Worm (Caenorhabditis elegans) whole organism, L4 larva: ENCODE results near the gene ent-7.

Experiments
- F37D6.2 ChIP-seq: sonication (generic microtip); optimal IDR thresholded peaks from 2 replicates; lab custom pipeline; 2016; ENCODE audit warnings: mild to moderate bottlenecking, missing genetic modification characterization, missing compliant biosample characterization
- F44E2.7 ChIP-seq: fragments of 200-800 bp; sonication (Bioruptor generic); IDR thresholded peaks from 2 replicates; pipeline ENCODE4 v2.1.2; 2022; ENCODE audit warnings: missing genetic modification characterization, missing compliant biosample characterization
- T20F7.1 ChIP-seq: fragments of 200-800 bp; sonication (Bioruptor generic); optimal IDR thresholded peaks from 2 replicates; lab custom pipeline; 2018; ENCODE audit warnings: mild to moderate bottlenecking, missing genetic modification characterization, missing compliant biosample characterization
- Y75B8A.6 ChIP-seq: fragments of 200-800 bp; sonication (Bioruptor generic); IDR thresholded peaks from 2 replicates; pipeline ENCODE4 v1.3.6; 2022; ENCODE audit warnings: missing genetic modification reagents, missing genetic modification characterization, missing compliant biosample characterization
- ZK546.5 ChIP-seq, 2 experiments: sonication (generic microtip); optimal IDR thresholded peaks; 2 replicates each; lab custom pipeline; 2017; ENCODE audit warnings: missing biosample characterization in 2 of 2, missing genetic modification characterization in 2 of 2
- aly-2 ChIP-seq: sonication (generic microtip); optimal IDR thresholded peaks from 2 replicates; lab custom pipeline; 2018; ENCODE audit warnings: missing biosample characterization, missing genetic modification characterization
- arid-1 ChIP-seq: fragments of 200-800 bp; sonication (Bioruptor generic); conservative IDR thresholded peaks from 2 replicates; pipeline ENCODE4 v1.3.6; 2022; ENCODE audit warnings: missing genetic modification reagents, missing genetic modification characterization, missing compliant biosample characterization
- ceh-28 ChIP-seq: fragments of 150-350 bp; optimal IDR thresholded peaks from 2 replicates; lab custom pipeline; 2014; ENCODE audit warnings: missing biosample characterization, missing genetic modification reagents, missing genetic modification characterization
- ceh-32 ChIP-seq: sonication (generic microtip); optimal IDR thresholded peaks from 2 replicates; lab custom pipeline; 2016; ENCODE audit warnings: mild to moderate bottlenecking, missing genetic modification characterization, missing compliant biosample characterization; ENCODE audit not compliant: poor library complexity
- cey-2 ChIP-seq: sonication (generic microtip); optimal IDR thresholded peaks from 3 replicates; lab custom pipeline; 2017; ENCODE audit warnings: missing genetic modification characterization, mild to moderate bottlenecking, missing compliant biosample characterization, antibody characterized with exemption, borderline replicate concordance; ENCODE audit not compliant: insufficient read depth
- ctbp-1 ChIP-seq: fragments of 200-800 bp; sonication (Bioruptor generic); IDR thresholded peaks from 2 replicates; pipeline ENCODE4 v1.3.6; 2022; ENCODE audit warnings: missing genetic modification reagents, missing genetic modification characterization, missing compliant biosample characterization
- daf-16 ChIP-seq, 3 experiments: sonication (generic microtip); optimal IDR thresholded peaks; 2 replicates each; lab custom pipeline; 2016 to 2017; ENCODE audit warnings: missing genetic modification characterization in 3 of 3, missing genetic modification reagents in 3 of 3, mild to moderate bottlenecking in 2 of 3, missing compliant biosample characterization in 2 of 3, missing biosample characterization in 1 of 3, moderate library complexity in 1 of 3
- daf-19 ChIP-seq: fragments of 200-800 bp; sonication (Bioruptor generic); conservative IDR thresholded peaks from 2 replicates; pipeline ENCODE4 v1.3.6; 2022; ENCODE audit warnings: missing genetic modification characterization, missing compliant biosample characterization
- daf-8 ChIP-seq: fragments of 200-800 bp; sonication (Bioruptor generic); IDR thresholded peaks from 2 replicates; pipeline ENCODE4 v1.3.6; 2022; ENCODE audit warnings: missing genetic modification characterization, missing compliant biosample characterization
- dmd-6 ChIP-seq: fragments of 200-800 bp; sonication (Bioruptor generic); IDR thresholded peaks from 2 replicates; pipeline ENCODE4 v1.3.6; 2022; ENCODE audit warnings: missing genetic modification reagents, missing genetic modification characterization, missing compliant biosample characterization
- dpl-1 ChIP-seq: fragments of 150-350 bp; optimal IDR thresholded peaks from 2 replicates; lab custom pipeline; 2014; ENCODE audit warnings: missing biosample characterization, missing genetic modification reagents, missing genetic modification characterization
- duxl-1 ChIP-seq: sonication (generic microtip); optimal IDR thresholded peaks from 2 replicates; lab custom pipeline; 2016; ENCODE audit warnings: mild to moderate bottlenecking, missing genetic modification characterization, moderate library complexity, missing compliant biosample characterization; ENCODE audit not compliant: poor library complexity
- dve-1 ChIP-seq: sonication (generic microtip); optimal IDR thresholded peaks from 2 replicates; lab custom pipeline; 2017; ENCODE audit warnings: antibody characterized with exemption, mild to moderate bottlenecking, missing genetic modification characterization, missing compliant biosample characterization; ENCODE audit not compliant: insufficient read depth
- fos-1 ChIP-seq: fragments of 150-350 bp; optimal IDR thresholded peaks from 2 replicates; lab custom pipeline; 2014; ENCODE audit warnings: missing biosample characterization, missing genetic modification characterization
- gei-8 ChIP-seq: fragments of 200-800 bp; sonication (Bioruptor generic); optimal IDR thresholded peaks from 2 replicates; lab custom pipeline; 2018; ENCODE audit warnings: mild to moderate bottlenecking, missing genetic modification characterization, missing compliant biosample characterization
- hmg-1.1 ChIP-seq: fragments of 200-800 bp; sonication (Bioruptor generic); IDR thresholded peaks from 2 replicates; pipeline ENCODE4 v1.3.6; 2022; ENCODE audit warnings: missing genetic modification reagents, missing genetic modification characterization, missing compliant biosample characterization
- lin-29 ChIP-seq: fragments of 200-800 bp; sonication (Bioruptor generic); IDR thresholded peaks from 2 replicates; pipeline ENCODE4 v1.3.6; 2022; ENCODE audit warnings: missing genetic modification reagents, missing genetic modification characterization, missing compliant biosample characterization
- lin-38 ChIP-seq: fragments of 200-800 bp; sonication (Bioruptor generic); IDR thresholded peaks from 2 replicates; pipeline ENCODE4 v1.3.6; 2022; ENCODE audit warnings: missing genetic modification reagents, missing genetic modification characterization, missing compliant biosample characterization
- lir-3 ChIP-seq: sonication (generic microtip); optimal IDR thresholded peaks from 2 replicates; lab custom pipeline; 2016; ENCODE audit warnings: mild to moderate bottlenecking, missing genetic modification characterization, missing compliant biosample characterization
- madf-5 ChIP-seq, 2 experiments: fragments of 200-800 bp; sonication (Bioruptor generic); IDR thresholded peaks; 2 replicates each; pipeline ENCODE4 v1.3.6; 2022; ENCODE audit warnings: missing compliant biosample characterization in 2 of 2, missing genetic modification characterization in 2 of 2
- mdt-29 ChIP-seq: fragments of 200-800 bp; sonication (Bioruptor generic); IDR thresholded peaks from 2 replicates; pipeline ENCODE4 v1.3.6; 2022; ENCODE audit warnings: missing genetic modification reagents, missing genetic modification characterization, missing compliant biosample characterization
- mep-1 ChIP-seq: fragments of 150-350 bp; sonication (generic microtip); optimal IDR thresholded peaks from 3 replicates; lab custom pipeline; 2014; ENCODE audit warnings: missing biosample characterization, missing genetic modification characterization
- mes-2 ChIP-seq: sonication (generic microtip); optimal IDR thresholded peaks from 2 replicates; lab custom pipeline; 2016; ENCODE audit warnings: missing genotype, mild to moderate bottlenecking, missing genetic modification characterization, missing compliant biosample characterization; ENCODE audit not compliant: poor library complexity, severe bottlenecking
- nhr-10 ChIP-seq: fragments of 150-350 bp; optimal IDR thresholded peaks from 2 replicates; lab custom pipeline; 2014; ENCODE audit warnings: missing biosample characterization, missing genetic modification characterization
- nhr-11 ChIP-seq: fragments of 150-350 bp; optimal IDR thresholded peaks from 2 replicates; lab custom pipeline; 2014; ENCODE audit warnings: missing biosample characterization, missing genetic modification characterization
- nhr-111 ChIP-seq: fragments of 200-800 bp; sonication (Bioruptor generic); optimal IDR thresholded peaks from 2 replicates; lab custom pipeline; 2018; ENCODE audit warnings: mild to moderate bottlenecking, missing genetic modification characterization, missing compliant biosample characterization
- nhr-237 ChIP-seq: sonication (generic microtip); optimal IDR thresholded peaks from 2 replicates; lab custom pipeline; 2017; ENCODE audit warnings: missing biosample characterization, missing genetic modification characterization
- nhr-28 ChIP-seq: fragments of 150-350 bp; optimal IDR thresholded peaks from 2 replicates; lab custom pipeline; 2014; ENCODE audit warnings: missing biosample characterization, missing genetic modification characterization
- nhr-77 ChIP-seq: fragments of 150-350 bp; optimal IDR thresholded peaks from 2 replicates; lab custom pipeline; 2014; ENCODE audit warnings: missing biosample characterization, missing genetic modification characterization
- pha-4 ChIP-seq, 2 experiments: fragments of 150-350 bp in 1 of 2; fragments of 200-800 bp in 1 of 2; sonication (Bioruptor generic) in 1 of 2; IDR thresholded peaks in 1 of 2; optimal IDR thresholded peaks in 1 of 2; 2 replicates each; pipeline versions ENCODE4 v1.3.6 to Lab custom; 2014 to 2022; ENCODE audit warnings: missing genetic modification characterization in 2 of 2, missing genetic modification reagents in 2 of 2, missing biosample characterization in 1 of 2, missing compliant biosample characterization in 1 of 2
- php-3 ChIP-seq: fragments of 200-800 bp; sonication (Bioruptor generic); IDR thresholded peaks from 2 replicates; pipeline ENCODE4 v1.3.6; 2022; ENCODE audit warnings: missing genetic modification reagents, missing genetic modification characterization, missing compliant biosample characterization
- sdz-12 ChIP-seq: fragments of 200-800 bp; sonication (Bioruptor generic); optimal IDR thresholded peaks from 2 replicates; lab custom pipeline; 2018; ENCODE audit warnings: mild to moderate bottlenecking, missing genetic modification characterization, missing compliant biosample characterization
- skn-1 ChIP-seq: fragments of 150-350 bp; optimal IDR thresholded peaks from 2 replicates; lab custom pipeline; 2014; ENCODE audit warnings: missing biosample characterization, missing genetic modification characterization
- spr-1 ChIP-seq: sonication (generic microtip); optimal IDR thresholded peaks from 2 replicates; lab custom pipeline; 2016; ENCODE audit warnings: mild to moderate bottlenecking, missing genetic modification characterization, missing compliant biosample characterization
- spr-3 ChIP-seq: fragments of 200-800 bp; sonication (Bioruptor generic); optimal IDR thresholded peaks from 2 replicates; lab custom pipeline; 2018; ENCODE audit warnings: mild to moderate bottlenecking, missing genetic modification characterization, missing compliant biosample characterization
- tra-1 ChIP-seq: fragments of 200-800 bp; sonication (Bioruptor generic); IDR thresholded peaks from 2 replicates; pipeline ENCODE4 v1.3.6; 2022; ENCODE audit warnings: missing genetic modification reagents, missing genetic modification characterization, missing compliant biosample characterization
- unc-130 ChIP-seq: sonication (generic microtip); optimal IDR thresholded peaks from 2 replicates; lab custom pipeline; 2016; ENCODE audit warnings: missing genetic modification reagents, missing genetic modification characterization, missing compliant biosample characterization
- unc-62 ChIP-seq, 3 experiments: fragments of 150-350 bp in 1 of 3; sonication (generic microtip); optimal IDR thresholded peaks in 2 of 3; peaks in 1 of 3; 1 replicate in 1 of 3; 2 replicates in 2 of 3; lab custom pipeline; 2014 to 2017; ENCODE audit warnings: missing biosample characterization in 3 of 3, missing genetic modification characterization in 3 of 3, missing genetic modification reagents in 3 of 3, missing genotype in 1 of 3
- vab-7 ChIP-seq: fragments of 200-800 bp; sonication (Bioruptor generic); IDR thresholded peaks from 2 replicates; pipeline ENCODE4 v1.3.6; 2022; ENCODE audit warnings: missing genetic modification reagents, missing genetic modification characterization, missing compliant biosample characterization
- zag-1 ChIP-seq: fragments of 150-350 bp; optimal IDR thresholded peaks from 2 replicates; lab custom pipeline; 2014; ENCODE audit warnings: missing biosample characterization, missing genetic modification characterization
- zfp-2 ChIP-seq: sonication (generic microtip); optimal IDR thresholded peaks from 2 replicates; lab custom pipeline; 2016; ENCODE audit warnings: mild to moderate bottlenecking, missing genetic modification characterization, missing compliant biosample characterization
- zfp-3 ChIP-seq: fragments of 200-800 bp; sonication (Bioruptor generic); conservative IDR thresholded peaks from 2 replicates; pipeline ENCODE4 v1.3.6; 2022; ENCODE audit warnings: missing genetic modification reagents, missing genetic modification characterization, missing compliant biosample characterization
- ztf-11 ChIP-seq: fragments of 150-350 bp; optimal IDR thresholded peaks from 2 replicates; lab custom pipeline; 2014; ENCODE audit warnings: missing biosample characterization, missing genetic modification characterization

Gene ent-7

DNA sequence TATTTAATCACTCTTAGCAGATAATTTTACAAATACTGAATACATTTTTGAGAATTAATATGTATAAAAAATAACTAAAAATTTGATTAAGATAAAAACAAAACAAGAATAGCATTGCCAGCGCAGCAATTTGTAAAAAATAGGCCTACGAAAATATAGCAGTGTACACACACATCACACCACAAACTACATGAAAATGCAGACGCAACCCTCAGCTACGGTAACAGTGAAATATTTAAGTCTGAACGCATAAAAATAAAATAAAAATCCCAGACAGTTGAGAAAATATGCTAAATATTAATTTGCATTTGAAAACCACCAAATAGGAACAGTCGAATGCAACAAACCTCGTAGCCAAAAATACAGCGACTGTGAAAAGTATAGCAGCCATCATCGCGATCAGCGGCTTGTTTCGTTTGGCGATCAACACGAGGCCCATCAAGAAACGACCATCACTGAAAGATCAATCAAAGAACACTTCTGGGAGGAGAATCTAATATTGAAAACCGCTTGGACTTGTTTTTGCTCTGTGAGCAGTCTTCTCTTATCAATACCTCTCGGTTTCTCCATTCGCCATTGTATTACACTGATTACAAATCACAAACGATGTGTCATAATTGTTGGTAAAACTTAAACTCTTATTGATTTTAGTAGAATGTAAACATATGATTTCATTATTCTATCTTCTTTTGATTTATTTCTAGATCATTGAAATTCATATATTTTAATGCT, 18.4 kb upstream of the ent-7 start, which contains the start of gene pyp-1 (continued):
- TF ChIP-seq ztf-11 (tag; lab: Kevin White, UChicago): no peak
- no peak for TF ChIP-seq pha-4 (GFP tag; IDR thresholded peaks at IDR 0.05; lab: Robert Waterston, UW)
- peak; percentile 48 for TF ChIP-seq pha-4 (tag; optimal IDR thresholded peaks at IDR 0.05; lab: Kevin White, UChicago)
- no peak for TF ChIP-seq ceh-28 (tag; lab: Kevin White, UChicago)
- no peak for TF ChIP-seq ZK546.5 (tag; optimal IDR thresholded peaks at IDR 0.05; lab: Kevin White, UChicago)
- TF ChIP-seq lin-29: no peak
- TF ChIP-seq mes-2 (tag; lab: Kevin White, UChicago): peak; percentile 40
- TF ChIP-seq unc-130: peak; percentile 9
- TF ChIP-seq zag-1 (tag; lab: Kevin White, UChicago): no peak
- TF ChIP-seq mep-1 (tag; lab: Kevin White, UChicago): peak; percentile 9
- no peak for TF ChIP-seq zfp-3 (GFP tag; lab: Robert Waterston, UW)
- TF ChIP-seq duxl-1 (tag; lab: Kevin White, UChicago): no peak
- TF ChIP-seq ctbp-1 (GFP tag; lab: Robert Waterston, UW): no peak
- TF ChIP-seq php-3 (GFP tag; lab: Robert Waterston, UW): no peak
- TF ChIP-seq vab-7 (GFP tag; lab: Robert Waterston, UW): no peak
- TF ChIP-seq arid-1: 0 out of 2 replicates have a peak, but pooled peaks have one; percentile 4
- 0 out of 2 replicates have a peak, but pooled peaks have one; percentile 12 for TF ChIP-seq mdt-29 (GFP tag; lab: Robert Waterston, UW)
- TF ChIP-seq tra-1 (GFP tag; lab: Robert Waterston, UW): no peak
- no peak for TF ChIP-seq unc-62 (GFP tag; optimal IDR thresholded peaks at IDR 0.05 in 1 of 2; lab: Kevin White, UChicago)
- TF ChIP-seq unc-62 (tag; optimal IDR thresholded peaks at IDR 0.05; lab: Kevin White, UChicago): no peak
- TF ChIP-seq daf-8 (GFP tag; lab: Robert Waterston, UW): no peak
- peak; percentile 30 for TF ChIP-seq nhr-11
- TF ChIP-seq lin-38: peak; percentile 42
- no peak for TF ChIP-seq aly-2 (tag; lab: Kevin White, UChicago)
- TF ChIP-seq nhr-28: peak; percentile 67
- no peak for TF ChIP-seq zfp-2 (tag; lab: Kevin White, UChicago)
- TF ChIP-seq skn-1 (tag; lab: Kevin White, UChicago): no peak
- no peak for TF ChIP-seq gei-8
- TF ChIP-seq madf-5 (GFP tag; IDR thresholded peaks at IDR 0.05; lab: Robert Waterston, UW): no peak
- TF ChIP-seq ceh-32: no peak
- no peak for TF ChIP-seq sdz-12 (GFP tag; lab: Kevin White, UChicago)
- no peak for TF ChIP-seq nhr-237 (tag; lab: Kevin White, UChicago)
- TF ChIP-seq nhr-77 (tag; lab: Kevin White, UChicago): no peak
- TF ChIP-seq dmd-6 (GFP tag; lab: Robert Waterston, UW): no peak
- peak; percentile 5 for TF ChIP-seq dpl-1 (GFP tag; lab: Kevin White, UChicago)
- TF ChIP-seq F37D6.2 (tag; lab: Kevin White, UChicago): no peak
- no peak for TF ChIP-seq T20F7.1
- TF ChIP-seq daf-16 (GFP tag; optimal IDR thresholded peaks at IDR 0.05; lab: Kevin White, UChicago): peak in 1 of 2 experiments; percentile 68
- TF ChIP-seq daf-16 (tag; optimal IDR thresholded peaks at IDR 0.05; lab: Kevin White, UChicago): peak; percentile 92
- TF ChIP-seq nhr-111 (GFP tag; lab: Kevin White, UChicago): no peak
- TF ChIP-seq fos-1 (tag; lab: Kevin White, UChicago): no peak
- TF ChIP-seq spr-1 (tag; lab: Kevin White, UChicago): no peak
- no peak for TF ChIP-seq lir-3 (tag; lab: Kevin White, UChicago)
- no peak for TF ChIP-seq daf-19 (GFP tag; lab: Robert Waterston, UW)
- TF ChIP-seq F44E2.7: no peak
- TF ChIP-seq dve-1 (tag; lab: Kevin White, UChicago): peak; percentile 74
- TF ChIP-seq cey-2: no peak
- no peak for TF ChIP-seq hmg-1.1 (GFP tag; lab: Robert Waterston, UW)
- no peak for TF ChIP-seq nhr-10 (tag; lab: Kevin White, UChicago)
- no peak for TF ChIP-seq Y75B8A.6 (GFP tag; lab: Robert Waterston, UW)
- TF ChIP-seq spr-3: no peak
